Worm (Caenorhabditis elegans) whole organism, L1 larva: ENCODE results near the gene gex-4.

Experiments
- ceh-82 ChIP-seq, 3 experiments: fragments of 150-350 bp in 1 of 3; sonication (generic microtip) in 2 of 3; optimal IDR thresholded peaks; 2 replicates each; lab custom pipeline; 2014 to 2017; ENCODE audit warnings: missing biosample characterization in 3 of 3, missing genetic modification characterization in 3 of 3
- ceh-90 ChIP-seq: sonication (generic microtip); optimal IDR thresholded peaks from 2 replicates; lab custom pipeline; 2016; ENCODE audit warnings: missing genetic modification characterization, missing compliant biosample characterization
- irx-1 ChIP-seq: sonication (generic microtip); optimal IDR thresholded peaks from 2 replicates; lab custom pipeline; 2016; ENCODE audit warnings: missing genetic modification characterization, missing compliant biosample characterization
- lin-13 ChIP-seq: fragments of 150-350 bp; optimal IDR thresholded peaks from 2 replicates; lab custom pipeline; 2014; ENCODE audit warnings: missing biosample characterization, missing genetic modification reagents, missing genetic modification characterization
- lsy-2 ChIP-seq, 2 experiments: fragments of 150-350 bp; optimal IDR thresholded peaks; 2 replicates each; lab custom pipeline; 2014; ENCODE audit warnings: missing biosample characterization in 2 of 2, missing genetic modification characterization in 2 of 2
- nhr-12 ChIP-seq: sonication (generic microtip); optimal IDR thresholded peaks from 2 replicates; lab custom pipeline; 2017; ENCODE audit warnings: missing biosample characterization, missing genetic modification characterization
- snpc-4 ChIP-seq: fragments of 150-350 bp; optimal IDR thresholded peaks from 2 replicates; lab custom pipeline; 2014; ENCODE audit warnings: missing biosample characterization, missing genetic modification characterization
- tlp-1 ChIP-seq: fragments of 150-350 bp; optimal IDR thresholded peaks from 2 replicates; lab custom pipeline; 2014; ENCODE audit warnings: missing biosample characterization, missing genetic modification characterization

DNA sequence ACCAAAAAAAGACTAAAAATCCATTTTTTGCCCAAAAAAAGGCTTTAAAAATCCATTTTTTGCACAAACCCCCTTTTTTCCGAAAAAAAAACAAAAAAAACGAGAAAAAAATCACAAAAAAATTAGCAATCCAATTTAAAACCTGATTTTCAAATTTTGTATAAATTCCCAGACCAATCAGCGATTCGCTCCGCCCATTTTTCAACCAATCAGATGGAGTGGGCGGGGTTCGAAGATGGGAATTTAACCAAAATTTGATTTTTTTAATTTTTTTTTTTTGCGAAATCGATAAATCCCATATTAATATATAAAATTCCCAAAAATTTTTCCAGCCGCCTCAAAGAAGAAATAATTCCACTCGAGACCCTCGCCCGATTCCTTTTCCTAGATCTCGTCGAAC is 3.0 kb upstream of the gex-4 start:
- no peak for TF ChIP-seq nhr-12 (tag; lab: Kevin White, UChicago)
- no peak for TF ChIP-seq ceh-90 (tag; lab: Kevin White, UChicago)
- no peak for TF ChIP-seq irx-1
- TF ChIP-seq tlp-1 (tag; lab: Kevin White, UChicago) = no peak
- TF ChIP-seq lin-13 (GFP tag; lab: Kevin White, UChicago) = no peak
- no peak for TF ChIP-seq lsy-2 (tag; optimal IDR thresholded peaks at IDR 0.05; lab: Kevin White, UChicago)
- no peak for TF ChIP-seq snpc-4
- TF ChIP-seq ceh-82 (tag; optimal IDR thresholded peaks at IDR 0.05; lab: Kevin White, UChicago) = no peak
